Worm (Caenorhabditis elegans) whole organism, early embryonic: ENCODE data around the gene C13F10.7.

Experiments used
- ama-1 ChIP-seq: fragments of 150-350 bp; optimal IDR thresholded peaks from 2 replicates; lab custom pipeline; 2014
- ceh-13 ChIP-seq: fragments of 200-800 bp; sonication (Bioruptor generic); optimal IDR thresholded peaks from 2 replicates; lab custom pipeline; 2018; ENCODE audit warnings: mild to moderate bottlenecking, missing genetic modification characterization, missing compliant biosample characterization

- TF ChIP-seq ama-1 (lab: Kevin White, UChicago), result no peak
- TF ChIP-seq ceh-13 (GFP tag; lab: Kevin White, UChicago), result no peak
These were observed 13.9 kb upstream of the C13F10.7 start, which contains the start of gene hpo-9 for ce11 chrV:7237094-7237132.
